Worm (Caenorhabditis elegans) whole organism, L1 larva: ENCODE results near the gene W03F8.4.

Experiments
- C04F5.9 ChIP-seq: sonication (generic microtip); optimal IDR thresholded peaks from 2 replicates; lab custom pipeline; 2016; ENCODE audit warnings: missing genetic modification characterization, missing compliant biosample characterization
- aha-1 ChIP-seq: fragments of 150-350 bp; optimal IDR thresholded peaks from 2 replicates; lab custom pipeline; 2014; ENCODE audit warnings: missing biosample characterization, missing genetic modification characterization
- alr-1 ChIP-seq: fragments of 200-800 bp; sonication (Bioruptor generic); optimal IDR thresholded peaks from 2 replicates; lab custom pipeline; 2018; ENCODE audit warnings: borderline replicate concordance, mild to moderate bottlenecking, missing genetic modification characterization, missing compliant biosample characterization
- aly-2 ChIP-seq: fragments of 150-350 bp; optimal IDR thresholded peaks from 2 replicates; lab custom pipeline; 2014; ENCODE audit warnings: missing biosample characterization, missing genetic modification characterization
- ceh-8 ChIP-seq: fragments of 200-800 bp; sonication (Bioruptor generic); optimal IDR thresholded peaks from 2 replicates; lab custom pipeline; 2018; ENCODE audit warnings: mild to moderate bottlenecking, missing genetic modification characterization, moderate library complexity, missing compliant biosample characterization
- ceh-82 ChIP-seq, 3 experiments: fragments of 150-350 bp in 1 of 3; sonication (generic microtip) in 2 of 3; optimal IDR thresholded peaks; 2 replicates each; lab custom pipeline; 2014 to 2017; ENCODE audit warnings: missing biosample characterization in 3 of 3, missing genetic modification characterization in 3 of 3
- ceh-88 ChIP-seq: fragments of 200-800 bp; sonication (Bioruptor generic); IDR thresholded peaks from 2 replicates; pipeline ENCODE4 v1.3.6; 2022; ENCODE audit warnings: missing genetic modification characterization, missing compliant biosample characterization
- ces-1 ChIP-seq: fragments of 150-350 bp; optimal IDR thresholded peaks from 2 replicates; lab custom pipeline; 2014; ENCODE audit warnings: missing biosample characterization, missing genetic modification reagents, missing genetic modification characterization
- dpl-1 ChIP-seq, 3 experiments: fragments of 150-350 bp in 2 of 3; sonication (generic microtip) in 1 of 3; optimal IDR thresholded peaks; 2 replicates each; lab custom pipeline; 2014 to 2017; ENCODE audit warnings: missing biosample characterization in 3 of 3, missing genetic modification characterization in 3 of 3, missing genetic modification reagents in 3 of 3
- egl-27 ChIP-seq, 2 experiments: fragments of 150-350 bp in 1 of 2; sonication (generic microtip); optimal IDR thresholded peaks; 3 replicates each; lab custom pipeline; 2017 to 2018; ENCODE audit warnings: missing biosample characterization in 2 of 2, missing genetic modification characterization in 2 of 2, missing genetic modification reagents in 2 of 2
- elt-2 ChIP-seq: sonication (generic microtip); optimal IDR thresholded peaks from 2 replicates; lab custom pipeline; 2016; ENCODE audit warnings: missing genetic modification characterization, mild to moderate bottlenecking, inconsistent platforms, missing compliant biosample characterization, missing genetic modification reagents
- elt-3 ChIP-seq, 6 experiments: fragments of 150-350 bp in 1 of 6; sonication (generic microtip); optimal IDR thresholded peaks; 2 replicates each; lab custom pipeline; 2017 to 2018; ENCODE audit warnings: missing biosample characterization in 6 of 6, missing genetic modification characterization in 6 of 6, inconsistent platforms in 1 of 6
- ets-5 ChIP-seq: fragments of 200-800 bp; sonication (Bioruptor generic); IDR thresholded peaks from 2 replicates; pipeline ENCODE4 v1.3.6; 2022; ENCODE audit warnings: missing genetic modification characterization, missing compliant biosample characterization
- fkh-10 ChIP-seq: sonication (generic microtip); optimal IDR thresholded peaks from 2 replicates; lab custom pipeline; 2017; ENCODE audit warnings: missing biosample characterization, missing genetic modification reagents, missing genetic modification characterization
- fkh-4 ChIP-seq: sonication (generic microtip); optimal IDR thresholded peaks from 2 replicates; lab custom pipeline; 2016; ENCODE audit warnings: missing compliant biosample characterization, missing genetic modification characterization, borderline replicate concordance
- fkh-8 ChIP-seq: sonication (generic microtip); optimal IDR thresholded peaks from 2 replicates; lab custom pipeline; 2016; ENCODE audit warnings: mild to moderate bottlenecking, missing genetic modification characterization, missing compliant biosample characterization
- fos-1 ChIP-seq: fragments of 150-350 bp; optimal IDR thresholded peaks from 2 replicates; lab custom pipeline; 2014; ENCODE audit warnings: missing biosample characterization, missing genetic modification characterization
- hlh-17 ChIP-seq: fragments of 200-800 bp; sonication (Bioruptor generic); optimal IDR thresholded peaks from 2 replicates; lab custom pipeline; 2018; ENCODE audit warnings: missing genetic modification characterization, mild to moderate bottlenecking, missing compliant biosample characterization, moderate library complexity, borderline replicate concordance
- jun-1 ChIP-seq: fragments of 150-350 bp; optimal IDR thresholded peaks from 2 replicates; lab custom pipeline; 2014; ENCODE audit warnings: missing biosample characterization, missing genetic modification reagents, missing genetic modification characterization
- lir-3 ChIP-seq: sonication (generic microtip); optimal IDR thresholded peaks from 2 replicates; lab custom pipeline; 2016; ENCODE audit warnings: mild to moderate bottlenecking, missing genetic modification characterization, moderate library complexity, missing compliant biosample characterization; ENCODE audit not compliant: poor library complexity
- mef-2 ChIP-seq: fragments of 150-350 bp; optimal IDR thresholded peaks from 2 replicates; lab custom pipeline; 2014; ENCODE audit warnings: missing biosample characterization, missing genetic modification characterization
- mep-1 ChIP-seq: fragments of 150-350 bp; optimal IDR thresholded peaks from 2 replicates; lab custom pipeline; 2014; ENCODE audit warnings: missing biosample characterization, missing genetic modification characterization
- nhr-19 ChIP-seq: fragments of 200-800 bp; sonication (Bioruptor generic); conservative IDR thresholded peaks from 2 replicates; pipeline ENCODE4 v1.3.6; 2022; ENCODE audit warnings: missing genetic modification characterization, missing compliant biosample characterization
- nhr-28 ChIP-seq: fragments of 150-350 bp; optimal IDR thresholded peaks from 2 replicates; lab custom pipeline; 2014; ENCODE audit warnings: missing biosample characterization, missing genetic modification characterization
- nhr-47 ChIP-seq: sonication (generic microtip); optimal IDR thresholded peaks from 2 replicates; lab custom pipeline; 2016; ENCODE audit warnings: mild to moderate bottlenecking, missing genetic modification characterization, moderate library complexity, missing compliant biosample characterization
- nhr-84 ChIP-seq: sonication (generic microtip); optimal IDR thresholded peaks from 2 replicates; lab custom pipeline; 2017; ENCODE audit warnings: missing biosample characterization, missing genetic modification characterization
- nhr-85 ChIP-seq: sonication (generic microtip); peaks from one replicate; lab custom pipeline; 2016; ENCODE audit warnings: missing genetic modification characterization, inconsistent platforms, missing compliant biosample characterization
- pag-3 ChIP-seq: sonication (generic microtip); optimal IDR thresholded peaks from 2 replicates; lab custom pipeline; 2017; ENCODE audit warnings: missing genetic modification characterization, mild to moderate bottlenecking, missing compliant biosample characterization, antibody characterized with exemption, borderline replicate concordance; ENCODE audit not compliant: insufficient read depth
- rnt-1 ChIP-seq: sonication (generic microtip); optimal IDR thresholded peaks from 2 replicates; lab custom pipeline; 2016; ENCODE audit warnings: mild to moderate bottlenecking, missing genetic modification characterization, moderate library complexity, missing compliant biosample characterization
- skn-1 ChIP-seq: fragments of 150-350 bp; optimal IDR thresholded peaks from 2 replicates; lab custom pipeline; 2014; ENCODE audit warnings: missing biosample characterization, missing genetic modification characterization
- sox-4 ChIP-seq: sonication (generic microtip); optimal IDR thresholded peaks from 2 replicates; lab custom pipeline; 2016; ENCODE audit warnings: missing genetic modification characterization, missing compliant biosample characterization
- sptf-1 ChIP-seq: fragments of 150-350 bp; optimal IDR thresholded peaks from 2 replicates; lab custom pipeline; 2014; ENCODE audit warnings: missing biosample characterization, missing genetic modification characterization
- sup-37 ChIP-seq: fragments of 200-800 bp; sonication (Bioruptor generic); optimal IDR thresholded peaks from 2 replicates; lab custom pipeline; 2018; ENCODE audit warnings: mild to moderate bottlenecking, missing genetic modification characterization, missing compliant biosample characterization
- tbx-2 ChIP-seq: sonication (generic microtip); optimal IDR thresholded peaks from 2 replicates; lab custom pipeline; 2016; ENCODE audit warnings: missing genetic modification characterization, missing compliant biosample characterization
- tlp-1 ChIP-seq: fragments of 150-350 bp; optimal IDR thresholded peaks from 2 replicates; lab custom pipeline; 2014; ENCODE audit warnings: missing biosample characterization, missing genetic modification characterization
- unc-30 ChIP-seq: sonication (generic microtip); optimal IDR thresholded peaks from 2 replicates; lab custom pipeline; 2017; ENCODE audit warnings: missing biosample characterization, missing genetic modification characterization
- unc-62 ChIP-seq: fragments of 150-350 bp; optimal IDR thresholded peaks from 2 replicates; lab custom pipeline; 2014; ENCODE audit warnings: missing biosample characterization, missing genetic modification reagents, missing genetic modification characterization
- vab-15 ChIP-seq: sonication (generic microtip); optimal IDR thresholded peaks from 2 replicates; lab custom pipeline; 2017; ENCODE audit warnings: missing genotype, mild to moderate bottlenecking, missing genetic modification characterization, missing compliant biosample characterization
- zip-4 ChIP-seq: fragments of 200-800 bp; sonication (Bioruptor generic); optimal IDR thresholded peaks from 2 replicates; lab custom pipeline; 2018; ENCODE audit warnings: mild to moderate bottlenecking, missing genetic modification characterization, moderate library complexity, missing compliant biosample characterization
- ztf-4 ChIP-seq: fragments of 150-350 bp; optimal IDR thresholded peaks from 2 replicates; lab custom pipeline; 2014; ENCODE audit warnings: missing biosample characterization, missing genetic modification characterization

W03F8.4 gene

ce11 chrIV:5209390-5209789 is 25.5 kb downstream of the W03F8.4 start, which contains the start of the genes Y59E9AL.36 and nbet-1 (continued):
- TF ChIP-seq C04F5.9 (tag; lab: Kevin White, UChicago) (peak; percentile 41), elt-3 (tag; optimal IDR thresholded peaks at IDR 0.05; lab: Kevin White, UChicago) (peak in 2 of 6 experiments; percentile 37 to 40), nhr-28 (no peak), hlh-17 (no peak), unc-30 (tag; lab: Kevin White, UChicago) (no peak), ces-1 (GFP tag; lab: Kevin White, UChicago) (no peak), egl-27 (tag; optimal IDR thresholded peaks at IDR 0.05; lab: Kevin White, UChicago) (no peak), nhr-47 (tag; lab: Kevin White, UChicago) (peak; percentile 85), nhr-85 (tag; lab: Kevin White, UChicago) (peak; percentile 71), pag-3 (no peak), aly-2 (tag; lab: Kevin White, UChicago) (no peak), mep-1 (tag; lab: Kevin White, UChicago) (peak; percentile 86), tlp-1 (tag; lab: Kevin White, UChicago) (no peak), ceh-82 (tag; optimal IDR thresholded peaks at IDR 0.05; lab: Kevin White, UChicago) (peak; percentile 39 to 90 (median 68)), fos-1 (tag; lab: Kevin White, UChicago) (peak; percentile 57), fkh-8 (tag; lab: Kevin White, UChicago) (peak; percentile 55), skn-1 (tag; lab: Kevin White, UChicago) (peak; percentile 70), alr-1 (tag; lab: Kevin White, UChicago) (no peak), sox-4 (tag; lab: Kevin White, UChicago) (no peak), zip-4 (GFP tag; lab: Kevin White, UChicago) (peak; percentile 21), fkh-4 (tag; lab: Kevin White, UChicago) (no peak), nhr-19 (GFP tag; lab: Robert Waterston, UW) (peak; percentile 53), sptf-1 (tag; lab: Kevin White, UChicago) (no peak), tbx-2 (tag; lab: Kevin White, UChicago) (peak; percentile 70), dpl-1 (GFP tag; optimal IDR thresholded peaks at IDR 0.05; lab: Kevin White, UChicago) (peak; percentile 84 to 90 (median 89)), ceh-8 (no peak), mef-2 (no peak), rnt-1 (tag; lab: Kevin White, UChicago) (peak; percentile 84), fkh-10 (GFP tag; lab: Kevin White, UChicago) (no peak), lir-3 (tag; lab: Kevin White, UChicago) (no peak)

DNA sequence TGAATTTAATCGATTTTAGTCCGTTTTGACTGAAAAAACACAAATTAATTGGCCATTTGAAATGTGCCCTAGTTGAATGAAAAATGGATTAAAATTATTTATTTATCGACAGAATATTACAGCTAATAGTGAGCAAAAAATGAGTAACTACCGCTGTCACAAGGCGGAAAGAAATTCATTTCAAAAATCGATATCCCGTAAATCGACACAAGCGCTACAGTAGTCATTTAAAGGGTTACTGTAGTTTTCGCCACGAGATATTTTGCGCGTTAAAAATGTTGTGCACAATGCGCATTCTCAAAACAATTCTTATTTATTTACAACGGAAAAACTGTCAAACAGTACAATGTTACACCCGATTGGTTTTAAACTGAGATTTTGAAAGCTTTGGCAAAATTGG is 26.7 kb downstream of the W03F8.4 start:
- no peak for TF ChIP-seq tlp-1 (tag; lab: Kevin White, UChicago)
- no peak for TF ChIP-seq ztf-4 (tag; lab: Kevin White, UChicago)
- TF ChIP-seq skn-1 (tag; lab: Kevin White, UChicago): no peak

DNA sequence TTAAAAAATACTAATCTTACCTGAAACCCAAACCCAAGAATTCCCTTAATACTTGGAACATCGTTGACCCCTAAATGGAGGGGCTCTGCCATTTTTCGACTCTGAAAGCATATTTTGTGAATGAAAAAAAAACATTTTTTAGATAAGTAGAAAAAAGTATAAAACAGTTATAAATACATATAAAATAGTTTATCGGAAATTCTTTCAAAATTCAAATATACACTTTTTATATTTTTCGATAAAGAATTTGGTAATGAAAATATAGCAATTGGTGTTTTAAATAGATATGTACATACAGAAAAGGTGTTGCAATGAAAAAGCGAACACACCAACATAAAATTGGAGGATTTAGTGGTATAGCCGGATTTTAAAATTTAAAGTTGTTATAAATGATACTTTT is 31.2 kb downstream of the W03F8.4 start, which contains the start of gene Y59E9AL.4:
Gene Y59E9AL.4 (minus strand): TSS at position 101 of the 400 bp plus-strand sequence.
- no peak for TF ChIP-seq nhr-28
- TF ChIP-seq sup-37 (GFP tag; lab: Kevin White, UChicago): no peak
- no peak for TF ChIP-seq C04F5.9 (tag; lab: Kevin White, UChicago)
- no peak for TF ChIP-seq ets-5 (GFP tag; lab: Robert Waterston, UW)
- TF ChIP-seq ceh-8: no peak
- no peak for TF ChIP-seq unc-62 (GFP tag; lab: Kevin White, UChicago)
- TF ChIP-seq ceh-88 (GFP tag; lab: Robert Waterston, UW): no peak
- TF ChIP-seq vab-15 (tag; lab: Kevin White, UChicago): no peak
- no peak for TF ChIP-seq pag-3
- TF ChIP-seq nhr-19 (GFP tag; lab: Robert Waterston, UW): no peak
- no peak for TF ChIP-seq nhr-84 (tag; lab: Kevin White, UChicago)
- no peak for TF ChIP-seq sptf-1 (tag; lab: Kevin White, UChicago)
- TF ChIP-seq aha-1 (tag; lab: Kevin White, UChicago): no peak
- TF ChIP-seq sox-4 (tag; lab: Kevin White, UChicago): no peak
- TF ChIP-seq jun-1 (tag; lab: Kevin White, UChicago): no peak
- no peak for TF ChIP-seq elt-2
- TF ChIP-seq nhr-47 (tag; lab: Kevin White, UChicago): no peak
